Fruit fly (Drosophila melanogaster): ENCODE results near the gene CG33654.

CG33654 gene

DNA sequence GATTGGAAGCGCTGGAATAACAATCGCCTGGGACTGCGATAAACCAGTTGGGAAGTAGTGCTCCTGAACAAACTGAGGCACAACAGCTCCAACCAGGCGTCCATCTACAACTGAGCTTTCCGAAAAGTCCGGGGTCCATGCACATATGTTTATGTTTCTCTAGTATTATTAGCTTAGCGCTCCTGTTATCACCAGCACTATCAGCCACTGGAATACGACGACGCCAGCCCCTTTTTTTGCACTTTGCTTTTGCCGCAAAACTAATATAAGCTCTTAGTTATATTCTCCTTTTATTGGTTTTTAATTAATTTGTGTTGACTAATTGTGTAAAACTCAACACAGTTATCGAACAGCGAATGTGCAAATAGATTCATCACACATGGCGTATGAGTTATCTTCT, 11.5 kb downstream of the CG33654 start, which contains the start of gene CG9396:
CG9396 (minus strand) TSS at position 101 of the 400 bp plus-strand sequence.
- TF ChIP-seq Dif (GFP tag; optimal IDR thresholded peaks at IDR 0.05; ENCODE audit: partially characterized antibody) (no peak), Hnf4 (GFP tag; optimal IDR thresholded peaks at IDR 0.05) (no peak), rgr (GFP tag; optimal IDR thresholded peaks at IDR 0.05) (no peak), Mio (GFP tag; optimal IDR thresholded peaks at IDR 0.05) (no peak), ey (GFP tag; optimal IDR thresholded peaks at IDR 0.05) (no peak)

dm6 chr3R:9570657-9571056, 12.4 kb downstream of the CG33654 start:
- TF ChIP-seq CG9705 (GFP tag; optimal IDR thresholded peaks at IDR 0.05) (no peak), foxo (GFP tag; optimal IDR thresholded peaks at IDR 0.05) (no peak), Rel (GFP tag; optimal IDR thresholded peaks at IDR 0.05) (no peak), Rel (tag; optimal IDR thresholded peaks at IDR 0.05) (peak; percentile 93), sv (GFP tag; optimal IDR thresholded peaks at IDR 0.05) (no peak)

dm6 chr3R:9570114-9570513, 12.9 kb downstream of the CG33654 start, which contains the start of gene CG16790:
CG16790 (minus strand) TSS chr3R:9570214.
- no peak for TF ChIP-seq Hr83 (GFP tag; optimal IDR thresholded peaks at IDR 0.05; ENCODE audit: poor library complexity, severe bottlenecking)
- peak; percentile 47 for TF ChIP-seq Myc (optimal IDR thresholded peaks at IDR 0.05)

DNA sequence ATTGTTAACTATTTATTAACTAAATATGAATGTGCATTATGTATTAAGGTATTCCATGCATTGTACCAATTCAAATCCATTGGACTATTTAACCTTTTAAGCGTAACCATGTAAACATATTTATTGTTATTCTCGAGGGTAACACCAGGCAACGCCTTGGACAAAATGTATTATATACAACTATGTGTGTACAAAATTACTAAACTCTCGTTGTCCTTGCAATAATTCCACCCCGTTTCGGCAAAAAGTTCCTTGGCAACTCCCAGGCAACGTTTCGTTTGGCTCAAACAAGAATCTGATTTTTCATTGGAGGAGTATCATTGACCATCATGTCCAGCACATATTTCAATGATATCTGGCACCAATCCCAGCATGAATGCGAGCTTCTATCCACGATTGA, 17.1 kb downstream of the CG33654 start, which contains the start of gene CG16789:
CG16789 (plus strand) TSS at position 301 of the 400 bp plus-strand sequence.
- TF ChIP-seq foxo (GFP tag; optimal IDR thresholded peaks at IDR 0.05) (no peak), dsf (GFP tag; optimal IDR thresholded peaks at IDR 0.05; ENCODE audit: borderline replicate concordance) (no peak), sv (GFP tag; optimal IDR thresholded peaks at IDR 0.05) (no peak), N (GFP tag; optimal IDR thresholded peaks at IDR 0.05) (no peak), Hr78 (GFP tag; optimal IDR thresholded peaks at IDR 0.05) (no peak), Vsx2 (GFP tag; optimal IDR thresholded peaks at IDR 0.05; ENCODE audit: partially characterized antibody) (no peak), jim (GFP tag; optimal IDR thresholded peaks at IDR 0.05) (no peak)

DNA sequence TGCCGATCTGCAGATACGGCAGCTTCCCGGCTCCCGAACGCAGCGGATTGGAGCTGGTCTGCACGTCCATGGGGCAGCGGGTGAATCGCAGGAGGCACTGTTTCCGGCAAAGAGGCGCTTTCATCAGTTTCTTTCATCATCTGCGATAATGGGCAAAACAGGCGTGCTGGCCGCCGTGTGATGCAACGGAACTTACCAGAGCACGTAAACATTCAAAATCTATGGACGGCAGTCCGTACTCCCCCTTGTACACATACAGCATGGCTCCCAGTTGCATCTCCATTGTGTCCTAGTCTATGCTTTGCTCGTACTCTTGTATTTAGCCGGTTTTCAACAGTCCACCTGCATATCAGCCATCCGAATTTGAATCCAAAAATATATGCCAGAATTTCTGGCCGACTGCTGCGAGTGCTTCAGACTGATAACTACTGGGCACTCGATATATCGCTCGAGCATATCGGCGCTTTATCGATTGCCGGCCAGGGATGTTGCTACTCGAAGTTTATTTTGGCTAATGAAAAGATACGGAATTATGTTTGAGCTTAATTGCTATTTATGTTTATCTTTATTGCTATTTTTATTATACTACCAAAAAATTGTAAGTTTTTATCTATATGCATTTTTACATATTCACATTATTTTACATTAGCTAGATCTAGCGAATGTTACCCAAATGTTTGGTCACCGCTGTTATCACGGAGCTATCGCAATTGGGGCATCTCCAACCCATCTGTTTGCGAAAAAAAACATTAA, 19.6 kb downstream of the CG33654 start, which contains the start of the genes CG9393 and Vps45:
CG9393 (minus strand) TSS at position 434 of the 753 bp plus-strand sequence.
Vps45 (plus strand) TSS at position 685 of the 753 bp plus-strand sequence.
- TF ChIP-seq Hr83 (GFP tag; optimal IDR thresholded peaks at IDR 0.05; ENCODE audit: poor library complexity, severe bottlenecking) (peak; percentile 7), dmrt93B (GFP tag; optimal IDR thresholded peaks at IDR 0.05) (no peak), CG32264 (GFP tag; optimal IDR thresholded peaks at IDR 0.05) (no peak), lola (GFP tag; optimal IDR thresholded peaks at IDR 0.05) (no peak), foxo (GFP tag; optimal IDR thresholded peaks at IDR 0.05) (peak in 1 of 2 experiments; percentile 78), dl (GFP tag; optimal IDR thresholded peaks at IDR 0.05; ENCODE audit: insufficient read depth in 1 of 2, partially characterized antibody in 2 of 2) (no peak), CG9705 (GFP tag; optimal IDR thresholded peaks at IDR 0.05) (peak; percentile 46), pan (optimal IDR thresholded peaks at IDR 0.05) (no peak), Hnf4 (GFP tag; optimal IDR thresholded peaks at IDR 0.05) (no peak), Mio (GFP tag; optimal IDR thresholded peaks at IDR 0.05) (no peak), Myc (optimal IDR thresholded peaks at IDR 0.05) (peak; percentile 95), CrebA (GFP tag; optimal IDR thresholded peaks at IDR 0.05; ENCODE audit: borderline replicate concordance) (no peak), usp (GFP tag; optimal IDR thresholded peaks at IDR 0.05) (no peak), GATAd (GFP tag; optimal IDR thresholded peaks at IDR 0.05) (peak; percentile 49), psq (GFP tag; optimal IDR thresholded peaks at IDR 0.05) (peak; percentile 57), Dfd (GFP tag; optimal IDR thresholded peaks at IDR 0.05) (no peak), Abd-B (GFP tag; optimal IDR thresholded peaks at IDR 0.05) (no peak), Dif (GFP tag; optimal IDR thresholded peaks at IDR 0.05; ENCODE audit: partially characterized antibody) (no peak), ey (GFP tag; optimal IDR thresholded peaks at IDR 0.05) (peak; percentile 65), jim (GFP tag; optimal IDR thresholded peaks at IDR 0.05) (no peak), OdsH (GFP tag; optimal IDR thresholded peaks at IDR 0.05) (peak; percentile 66), fru (GFP tag; optimal IDR thresholded peaks at IDR 0.05) (no peak), Vsx2 (GFP tag; optimal IDR thresholded peaks at IDR 0.05; ENCODE audit: partially characterized antibody) (no peak), HLH106 (tag; optimal IDR thresholded peaks at IDR 0.05) (peak; percentile 65), br (GFP tag; optimal IDR thresholded peaks at IDR 0.05) (no peak), N (GFP tag; optimal IDR thresholded peaks at IDR 0.05) (no peak), Sp1 (GFP tag; optimal IDR thresholded peaks at IDR 0.05) (peak; percentile 45), sv (GFP tag; optimal IDR thresholded peaks at IDR 0.05) (peak; percentile 73), h (GFP tag; optimal IDR thresholded peaks at IDR 0.05) (peak; percentile 75), Hr78 (GFP tag; optimal IDR thresholded peaks at IDR 0.05) (no peak), dsf (GFP tag; optimal IDR thresholded peaks at IDR 0.05; ENCODE audit: borderline replicate concordance) (no peak), Rel (GFP tag; optimal IDR thresholded peaks at IDR 0.05) (no peak), Rel (tag; optimal IDR thresholded peaks at IDR 0.05) (peak; percentile 74), Jra (GFP tag; optimal IDR thresholded peaks at IDR 0.05) (no peak), rgr (GFP tag; optimal IDR thresholded peaks at IDR 0.05) (peak; percentile 51), woc (GFP tag; optimal IDR thresholded peaks at IDR 0.05) (peak; percentile 90)

Data from whole organism, wandering third instar larva.